Fruit fly (Drosophila melanogaster) whole organism, prepupa: ENCODE measurements around the gene Ntl.

Experiments used
- Blimp-1 ChIP-seq: fragments of 200-800 bp; sonication (Bioruptor generic); optimal IDR thresholded peaks from 3 replicates; lab custom pipeline; 2017; ENCODE audit warnings: missing biosample characterization, missing genetic modification characterization, mild to moderate bottlenecking, moderate library complexity, missing genetic modification reagents
- CG10631 ChIP-seq: fragments of 200-800 bp; sonication (Bioruptor generic); optimal IDR thresholded peaks from 2 replicates; lab custom pipeline; 2016; ENCODE audit warnings: missing biosample characterization, missing genetic modification characterization
- CG10669 ChIP-seq: fragments of 200-800 bp; sonication (Bioruptor generic); optimal IDR thresholded peaks from 3 replicates; lab custom pipeline; 2018; ENCODE audit warnings: missing biosample characterization, mild to moderate bottlenecking, missing genetic modification characterization, moderate library complexity
- CG11294 ChIP-seq: fragments of 200-800 bp; sonication (Bioruptor generic); IDR thresholded peaks from 2 replicates; pipeline ENCODE4 v1.3.6; 2022; ENCODE audit warnings: missing biosample characterization, missing genetic modification characterization
- CG11902 ChIP-seq: fragments of 200-800 bp; sonication (Bioruptor generic); optimal IDR thresholded peaks from 3 replicates; lab custom pipeline; 2016; ENCODE audit warnings: missing biosample characterization, missing genetic modification characterization
- CG15336 ChIP-seq: fragments of 200-800 bp; sonication (Bioruptor generic); IDR thresholded peaks from 2 replicates; pipeline ENCODE4 v1.3.6; 2022; ENCODE audit warnings: missing biosample characterization, missing genetic modification characterization
- CG1621 ChIP-seq: fragments of 200-800 bp; sonication (Bioruptor generic); optimal IDR thresholded peaks from 3 replicates; lab custom pipeline; 2018; ENCODE audit warnings: missing biosample characterization, mild to moderate bottlenecking, missing genetic modification characterization
- CG16779 ChIP-seq: fragments of 200-800 bp; sonication (Bioruptor generic); optimal IDR thresholded peaks from 3 replicates; lab custom pipeline; 2017; ENCODE audit warnings: missing biosample characterization, mild to moderate bottlenecking, missing genetic modification characterization
- CG3032 ChIP-seq: fragments of 200-800 bp; optimal IDR thresholded peaks from 2 replicates; lab custom pipeline; 2019; ENCODE audit warnings: missing biosample characterization, mild to moderate bottlenecking, missing genetic modification characterization, moderate library complexity
- CG31627 ChIP-seq: fragments of 200-800 bp; sonication (Bioruptor generic); optimal IDR thresholded peaks from 3 replicates; lab custom pipeline; 2016; ENCODE audit warnings: missing biosample characterization, missing genetic modification characterization
- CG32006 ChIP-seq: fragments of 200-800 bp; sonication (Bioruptor generic); optimal IDR thresholded peaks from 3 replicates; lab custom pipeline; 2017; ENCODE audit warnings: missing biosample characterization, mild to moderate bottlenecking, missing genetic modification characterization
- CG4318 ChIP-seq: fragments of 200-800 bp; sonication (Bioruptor generic); optimal IDR thresholded peaks from 3 replicates; lab custom pipeline; 2017; ENCODE audit warnings: missing biosample characterization, mild to moderate bottlenecking, missing genetic modification characterization
- CG6163 ChIP-seq: fragments of 200-800 bp; sonication (Bioruptor generic); IDR thresholded peaks from 3 replicates; pipeline ENCODE4 v1.3.6; 2022; ENCODE audit warnings: missing biosample characterization, missing genetic modification characterization
- CG6276 ChIP-seq: fragments of 200-800 bp; sonication (Bioruptor generic); optimal IDR thresholded peaks from 2 replicates; lab custom pipeline; 2017; ENCODE audit warnings: missing biosample characterization, mild to moderate bottlenecking, missing genetic modification characterization
- CG6792 ChIP-seq: fragments of 200-800 bp; sonication (Bioruptor generic); optimal IDR thresholded peaks from 3 replicates; lab custom pipeline; 2016; ENCODE audit warnings: missing biosample characterization, missing genetic modification characterization
- CG6808 ChIP-seq: fragments of 200-800 bp; sonication (Bioruptor generic); optimal IDR thresholded peaks from 3 replicates; lab custom pipeline; 2017; ENCODE audit warnings: missing biosample characterization, missing genetic modification characterization, mild to moderate bottlenecking, moderate library complexity, missing genetic modification reagents
- CG6854 ChIP-seq: fragments of 200-800 bp; sonication (Bioruptor generic); optimal IDR thresholded peaks from 2 replicates; lab custom pipeline; 2017; ENCODE audit warnings: missing biosample characterization, mild to moderate bottlenecking, missing genetic modification characterization
- CG7368 ChIP-seq: fragments of 200-800 bp; sonication (Bioruptor generic); optimal IDR thresholded peaks from 3 replicates; lab custom pipeline; 2016; ENCODE audit warnings: missing biosample characterization, missing genetic modification characterization
- CG8119 ChIP-seq: fragments of 200-800 bp; sonication (Bioruptor generic); IDR thresholded peaks from 3 replicates; pipeline ENCODE4 v1.3.6; 2022; ENCODE audit warnings: missing biosample characterization, missing genetic modification characterization
- CG8319 ChIP-seq: fragments of 200-800 bp; sonication (Bioruptor generic); optimal IDR thresholded peaks from 3 replicates; lab custom pipeline; 2016; ENCODE audit warnings: missing biosample characterization, missing genetic modification characterization
- CG9139 ChIP-seq: fragments of 200-800 bp; sonication (Bioruptor generic); optimal IDR thresholded peaks from 3 replicates; lab custom pipeline; 2017; ENCODE audit warnings: missing biosample characterization, mild to moderate bottlenecking, missing genetic modification characterization
- Eip75B ChIP-seq: fragments of 200-800 bp; sonication (Bioruptor generic); optimal IDR thresholded peaks from 3 replicates; lab custom pipeline; 2016; ENCODE audit warnings: missing biosample characterization, missing genetic modification characterization
- Eip93F ChIP-seq: fragments of 200-800 bp; sonication (Bioruptor generic); optimal IDR thresholded peaks from 2 replicates; lab custom pipeline; 2016; ENCODE audit warnings: missing biosample characterization, mild to moderate bottlenecking, missing genetic modification characterization
- Ets96B ChIP-seq: fragments of 200-800 bp; optimal IDR thresholded peaks from 2 replicates; lab custom pipeline; 2019; ENCODE audit warnings: missing biosample characterization, mild to moderate bottlenecking, missing genetic modification characterization, moderate library complexity
- Hr38 ChIP-seq: sonication (Bioruptor generic); optimal IDR thresholded peaks from 2 replicates; lab custom pipeline; 2016; ENCODE audit warnings: missing biosample characterization, missing genetic modification characterization
- Hr4 ChIP-seq: fragments of 200-800 bp; sonication (Bioruptor generic); optimal IDR thresholded peaks from 3 replicates; lab custom pipeline; 2016; ENCODE audit warnings: missing biosample characterization, missing genetic modification characterization
- Met ChIP-seq: fragments of 200-800 bp; sonication (Bioruptor generic); optimal IDR thresholded peaks from 3 replicates; lab custom pipeline; 2016; ENCODE audit warnings: missing biosample characterization, missing genetic modification characterization
- OdsH ChIP-seq: fragments of 200-800 bp; sonication (Bioruptor generic); optimal IDR thresholded peaks from 3 replicates; lab custom pipeline; 2016; ENCODE audit warnings: missing biosample characterization, missing genetic modification characterization
- Smox ChIP-seq: fragments of 200-800 bp; sonication (Bioruptor generic); optimal IDR thresholded peaks from 3 replicates; lab custom pipeline; 2016; ENCODE audit warnings: missing biosample characterization, missing genetic modification characterization
- Sox15 ChIP-seq: fragments of 200-800 bp; sonication (Bioruptor generic); optimal IDR thresholded peaks from 3 replicates; lab custom pipeline; 2016; ENCODE audit warnings: missing biosample characterization, missing genetic modification characterization
- acj6 ChIP-seq: fragments of 200-800 bp; sonication (Bioruptor generic); optimal IDR thresholded peaks from 3 replicates; lab custom pipeline; 2016; ENCODE audit warnings: missing biosample characterization, missing genetic modification characterization
- cyc ChIP-seq: fragments of 200-800 bp; sonication (Bioruptor generic); optimal IDR thresholded peaks from 3 replicates; lab custom pipeline; 2016; ENCODE audit warnings: missing biosample characterization, missing genetic modification characterization
- dac ChIP-seq: fragments of 200-800 bp; sonication (Bioruptor generic); optimal IDR thresholded peaks from 2 replicates; lab custom pipeline; 2017; ENCODE audit warnings: missing biosample characterization, mild to moderate bottlenecking, missing genetic modification characterization
- dsx ChIP-seq: fragments of 200-800 bp; optimal IDR thresholded peaks from 3 replicates; lab custom pipeline; 2019; ENCODE audit warnings: missing biosample characterization, mild to moderate bottlenecking, missing genetic modification characterization, moderate library complexity; ENCODE audit not compliant: poor library complexity, severe bottlenecking
- eg ChIP-seq: fragments of 200-800 bp; sonication (Bioruptor generic); IDR thresholded peaks from 3 replicates; pipeline ENCODE4 v1.3.6; 2022; ENCODE audit warnings: missing biosample characterization, missing genetic modification characterization
- esn ChIP-seq: fragments of 200-800 bp; sonication (Bioruptor generic); optimal IDR thresholded peaks from 2 replicates; lab custom pipeline; 2016; ENCODE audit warnings: missing biosample characterization, mild to moderate bottlenecking, missing genetic modification characterization, moderate library complexity
- fd85E ChIP-seq: fragments of 200-800 bp; sonication (Bioruptor generic); optimal IDR thresholded peaks from 3 replicates; lab custom pipeline; 2016; ENCODE audit warnings: missing biosample characterization, missing genetic modification characterization
- fkh ChIP-seq: fragments of 200-800 bp; sonication (Bioruptor generic); optimal IDR thresholded peaks from 3 replicates; lab custom pipeline; 2017; ENCODE audit warnings: missing biosample characterization, mild to moderate bottlenecking, missing genetic modification characterization, moderate library complexity
- net ChIP-seq: fragments of 200-800 bp; sonication (Bioruptor generic); optimal IDR thresholded peaks from 3 replicates; lab custom pipeline; 2016; ENCODE audit warnings: missing biosample characterization, missing genetic modification characterization
- pdm3 ChIP-seq: fragments of 200-800 bp; sonication (Bioruptor generic); optimal IDR thresholded peaks from 3 replicates; lab custom pipeline; 2016; ENCODE audit warnings: missing biosample characterization, missing genetic modification characterization
- salr ChIP-seq, 2 experiments: fragments of 200-800 bp; sonication (Bioruptor generic); optimal IDR thresholded peaks; 3 replicates each; lab custom pipeline; 2016 to 2018; ENCODE audit warnings: missing biosample characterization in 2 of 2, missing genetic modification characterization in 2 of 2, mild to moderate bottlenecking in 1 of 2
- spab ChIP-seq: fragments of 200-800 bp; sonication (Bioruptor generic); optimal IDR thresholded peaks from 2 replicates; lab custom pipeline; 2017; ENCODE audit warnings: missing biosample characterization, mild to moderate bottlenecking, missing genetic modification characterization, missing genetic modification reagents
- topi ChIP-seq: fragments of 200-800 bp; sonication (Bioruptor generic); optimal IDR thresholded peaks from 3 replicates; lab custom pipeline; 2016; ENCODE audit warnings: missing biosample characterization, missing genetic modification characterization
- vri ChIP-seq: fragments of 200-800 bp; sonication (Bioruptor generic); optimal IDR thresholded peaks from 3 replicates; lab custom pipeline; 2016; ENCODE audit warnings: missing biosample characterization, mild to moderate bottlenecking, missing genetic modification characterization

Gene Ntl

DNA sequence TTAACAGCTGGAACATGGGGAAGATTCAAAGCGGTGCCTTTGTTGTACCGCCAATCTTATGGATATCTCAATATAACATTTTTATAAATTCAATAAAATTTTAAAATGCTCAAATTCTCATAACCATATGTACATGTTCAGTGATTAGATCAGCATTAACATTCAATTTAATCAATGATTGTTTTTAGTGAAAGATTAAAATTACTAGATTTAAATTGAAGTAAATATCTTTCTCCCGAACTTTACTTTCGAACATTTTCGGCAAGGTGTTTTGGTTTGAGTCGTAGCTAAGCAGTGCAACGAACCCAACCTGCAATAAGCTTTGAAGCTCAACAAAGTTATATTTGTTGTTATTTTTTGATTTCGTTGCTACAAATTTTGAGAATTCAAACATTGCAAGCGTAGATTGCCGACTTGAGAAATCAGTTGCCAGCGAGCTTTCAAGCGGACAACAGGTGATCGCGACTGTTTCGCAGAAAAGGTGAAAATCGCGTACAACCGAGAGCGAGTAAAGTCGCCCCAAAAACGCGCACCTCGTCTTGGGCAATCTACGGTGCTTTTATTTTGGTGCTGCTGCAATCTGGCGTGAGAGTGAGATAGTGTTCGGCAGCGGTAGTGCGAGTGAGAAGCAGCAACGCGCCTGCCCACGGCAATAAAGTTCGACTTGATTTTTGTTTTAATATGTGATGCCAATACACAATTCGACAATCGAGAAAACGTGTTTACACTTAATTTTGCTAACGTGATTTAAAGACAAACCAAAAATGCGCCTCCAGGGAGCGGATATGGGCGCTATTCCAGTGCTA, 8.1 kb upstream of the Ntl start, which contains the start of gene Tep3 (continued):
- TF ChIP-seq Met (GFP tag; lab: Kevin White, UChicago), result peak; percentile 41
- TF ChIP-seq CG11294 (GFP tag; lab: Robert Waterston, UW), result no peak
- no peak for TF ChIP-seq spab (GFP tag; lab: Kevin White, UChicago)
- TF ChIP-seq dac (GFP tag; lab: Kevin White, UChicago), result no peak
- TF ChIP-seq CG32006 (GFP tag; lab: Kevin White, UChicago), result peak; percentile 64
- TF ChIP-seq OdsH (GFP tag; lab: Kevin White, UChicago), result peak; percentile 16
- TF ChIP-seq CG9139 (GFP tag; lab: Kevin White, UChicago), result peak; percentile 10
- TF ChIP-seq esn (GFP tag; lab: Kevin White, UChicago), result peak; percentile 61
- TF ChIP-seq CG15336 (GFP tag; lab: Robert Waterston, UW), result peak; percentile 35; the same call in 1 of the 2 replicates
- TF ChIP-seq cyc, result peak; percentile 51
- no peak for TF ChIP-seq fkh (GFP tag; lab: Kevin White, UChicago)
- peak; percentile 34 for TF ChIP-seq CG6276
- TF ChIP-seq Ets96B (tag; lab: Kevin White, UChicago), result peak; percentile 38
- peak; percentile 43 for TF ChIP-seq CG31627
- no peak for TF ChIP-seq CG16779
- TF ChIP-seq Smox, result peak; percentile 53
- no peak for TF ChIP-seq CG4318 (GFP tag; lab: Kevin White, UChicago)
- no peak for TF ChIP-seq Hr38 (GFP tag; lab: Kevin White, UChicago)
- TF ChIP-seq CG6792 (GFP tag; lab: Kevin White, UChicago), result peak; percentile 49
- TF ChIP-seq vri, result no peak
- peak; percentile 41 for TF ChIP-seq Hr4
- peak; percentile 16 for TF ChIP-seq CG11902 (GFP tag; lab: Kevin White, UChicago)
- TF ChIP-seq topi (GFP tag; lab: Kevin White, UChicago), result peak; percentile 53
- no peak for TF ChIP-seq Blimp-1
- no peak for TF ChIP-seq Sox15 (GFP tag; lab: Kevin White, UChicago)
- peak; percentile 55 for TF ChIP-seq eg (GFP tag; lab: Robert Waterston, UW)
- TF ChIP-seq salr (GFP tag; optimal IDR thresholded peaks at IDR 0.05; lab: Kevin White, UChicago), result no peak
- peak; percentile 61; the same call in 2 of the 3 replicates for TF ChIP-seq CG6163 (GFP tag; lab: Robert Waterston, UW)

DNA sequence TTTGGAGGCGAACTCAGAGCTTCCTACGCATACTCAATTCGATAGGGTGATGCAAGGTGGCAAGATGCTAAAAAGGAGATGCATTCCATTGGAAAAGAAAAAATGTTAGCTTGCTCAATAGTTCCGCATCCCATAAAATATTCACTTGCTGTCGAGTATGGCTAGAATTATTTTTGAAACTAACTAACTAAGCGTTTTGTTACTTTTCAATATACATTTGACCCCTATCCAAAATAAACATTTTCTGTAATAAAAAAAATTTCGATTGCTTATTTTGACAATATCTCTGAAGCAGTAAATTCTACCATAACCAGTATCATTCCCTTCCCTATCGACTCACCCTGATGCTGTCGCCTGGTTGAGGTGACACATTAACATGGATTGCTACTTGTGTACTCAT, 7.1 kb upstream of the Ntl start:
- peak; percentile 17 for TF ChIP-seq CG4318 (GFP tag; lab: Kevin White, UChicago)
- TF ChIP-seq acj6, result peak; percentile 80
- TF ChIP-seq CG15336 (GFP tag; lab: Robert Waterston, UW), result peak; percentile 81; the same call in 1 of the 2 replicates
- peak; percentile 24 for TF ChIP-seq fd85E (GFP tag; lab: Kevin White, UChicago)
- TF ChIP-seq CG32006 (GFP tag; lab: Kevin White, UChicago), result peak; percentile 77
- peak; percentile 25; the same call in 1 of the 2 replicates for TF ChIP-seq CG11294 (GFP tag; lab: Robert Waterston, UW)
- peak; percentile 63 for TF ChIP-seq cyc
- TF ChIP-seq CG8119 (GFP tag; lab: Robert Waterston, UW), result peak; percentile 71
- peak; percentile 83 for TF ChIP-seq Eip75B (GFP tag; lab: Kevin White, UChicago)
- TF ChIP-seq CG10631, result peak; percentile 75
- TF ChIP-seq Met (GFP tag; lab: Kevin White, UChicago), result peak; percentile 72
- peak; percentile 56 for TF ChIP-seq CG1621 (tag; lab: Kevin White, UChicago)
- TF ChIP-seq CG10669, result peak; percentile 84
- TF ChIP-seq dsx (GFP tag; lab: Kevin White, UChicago), result peak; percentile 74
- peak; percentile 68 for TF ChIP-seq spab (GFP tag; lab: Kevin White, UChicago)
- peak; percentile 73 for TF ChIP-seq CG7368
- peak; percentile 7 to 60 for TF ChIP-seq salr (GFP tag; optimal IDR thresholded peaks at IDR 0.05; lab: Kevin White, UChicago)
- peak; percentile 81 for TF ChIP-seq topi (GFP tag; lab: Kevin White, UChicago)
- peak; percentile 47; the same call in 2 of the 3 replicates for TF ChIP-seq eg (GFP tag; lab: Robert Waterston, UW)
- TF ChIP-seq esn (GFP tag; lab: Kevin White, UChicago), result peak; percentile 87
- peak; percentile 59 for TF ChIP-seq CG11902 (GFP tag; lab: Kevin White, UChicago)
- no peak for TF ChIP-seq Hr38 (GFP tag; lab: Kevin White, UChicago)
- peak; percentile 85 for TF ChIP-seq CG6792 (GFP tag; lab: Kevin White, UChicago)
- TF ChIP-seq Ets96B (tag; lab: Kevin White, UChicago), result no peak
- no peak for TF ChIP-seq dac (GFP tag; lab: Kevin White, UChicago)
- TF ChIP-seq Smox, result peak; percentile 77
- TF ChIP-seq Sox15 (GFP tag; lab: Kevin White, UChicago), result peak; percentile 82
- TF ChIP-seq net (GFP tag; lab: Kevin White, UChicago), result peak; percentile 79
- TF ChIP-seq Eip93F (GFP tag; lab: Kevin White, UChicago), result no peak
- TF ChIP-seq pdm3, result peak; percentile 86
- TF ChIP-seq OdsH (GFP tag; lab: Kevin White, UChicago), result peak; percentile 83
- TF ChIP-seq CG6808 (GFP tag; lab: Kevin White, UChicago), result peak; percentile 79
- TF ChIP-seq CG6854 (GFP tag; lab: Kevin White, UChicago), result no peak
- peak; percentile 62 for TF ChIP-seq Hr4
- TF ChIP-seq CG8319 (GFP tag; lab: Kevin White, UChicago), result peak; percentile 87
- TF ChIP-seq CG3032 (tag; lab: Kevin White, UChicago), result peak; percentile 84
